Fruit fly (Drosophila melanogaster) whole organism, embryonic: Measurements from ENCODE around the gene Prx4.

Source experiments
- Ada2b ChIP-seq: fragments of 200-800 bp; sonication (Bioruptor generic); IDR thresholded peaks from 2 replicates; pipeline ENCODE4 v1.3.6; 2022; ENCODE audit warnings: missing biosample characterization, missing genetic modification characterization
- Adf1 ChIP-seq: fragments of 200-800 bp; sonication (Bioruptor generic); IDR thresholded peaks from 2 replicates; pipeline ENCODE4 v1.3.6; 2022; ENCODE audit warnings: missing biosample characterization, missing genetic modification characterization
- Atf-2 ChIP-seq: fragments of 200-800 bp; sonication (Bioruptor generic); optimal IDR thresholded peaks from 2 replicates; lab custom pipeline; 2016; ENCODE audit warnings: missing biosample characterization, missing genetic modification characterization
- CG1024 ChIP-seq: fragments of 200-800 bp; sonication (Bioruptor generic); IDR thresholded peaks from 2 replicates; pipeline ENCODE4 v1.3.6; 2022; ENCODE audit warnings: missing biosample characterization, missing genetic modification characterization
- CG10543 ChIP-seq: fragments of 200-800 bp; sonication (Bioruptor generic); optimal IDR thresholded peaks from 3 replicates; lab custom pipeline; 2017; ENCODE audit warnings: missing biosample characterization, mild to moderate bottlenecking, missing genetic modification characterization, moderate library complexity
- CG11085 ChIP-seq: fragments of 200-800 bp; sonication (Bioruptor generic); IDR thresholded peaks from 2 replicates; pipeline ENCODE4 v1.3.6; 2022; ENCODE audit warnings: missing biosample characterization, missing genetic modification characterization
- CG11093 ChIP-seq: fragments of 200-800 bp; sonication (Bioruptor generic); IDR thresholded peaks from 3 replicates; pipeline ENCODE4 v1.3.6; 2022; ENCODE audit warnings: missing biosample characterization, missing genetic modification characterization
- CG11560 ChIP-seq: fragments of 200-800 bp; sonication (Bioruptor generic); IDR thresholded peaks from 3 replicates; pipeline ENCODE4 v1.3.6; 2022; ENCODE audit warnings: missing biosample characterization, missing genetic modification characterization
- CG12659 ChIP-seq: fragments of 200-800 bp; sonication (Bioruptor generic); optimal IDR thresholded peaks from 3 replicates; lab custom pipeline; 2017; ENCODE audit warnings: mild to moderate bottlenecking, missing biosample characterization, missing genetic modification reagents, missing genetic modification characterization
- CG14965 ChIP-seq: fragments of 200-800 bp; sonication (Bioruptor generic); optimal IDR thresholded peaks from 2 replicates; lab custom pipeline; 2016; ENCODE audit warnings: missing biosample characterization, missing genetic modification characterization, borderline replicate concordance
- CG15269 ChIP-seq: fragments of 200-800 bp; sonication (Bioruptor generic); optimal IDR thresholded peaks from 2 replicates; lab custom pipeline; 2018; ENCODE audit warnings: missing biosample characterization, mild to moderate bottlenecking, missing genetic modification characterization, moderate library complexity
- CG1529 ChIP-seq: fragments of 200-800 bp; sonication (Bioruptor generic); optimal IDR thresholded peaks from 3 replicates; lab custom pipeline; 2018; ENCODE audit warnings: missing biosample characterization, missing genetic modification characterization
- CG16779 ChIP-seq: fragments of 200-800 bp; sonication (Bioruptor generic); IDR thresholded peaks from 2 replicates; pipeline ENCODE4 v1.3.6; 2022; ENCODE audit warnings: missing biosample characterization, missing genetic modification characterization
- CG18619 ChIP-seq: fragments of 200-800 bp; sonication (Bioruptor generic); optimal IDR thresholded peaks from 3 replicates; lab custom pipeline; 2017; ENCODE audit warnings: missing biosample characterization, mild to moderate bottlenecking, missing genetic modification characterization
- CG3847 ChIP-seq: fragments of 200-800 bp; sonication (Bioruptor generic); IDR thresholded peaks from 2 replicates; pipeline ENCODE4 v1.3.6; 2022; ENCODE audit warnings: missing biosample characterization, missing genetic modification characterization
- CG43689 ChIP-seq: fragments of 200-800 bp; sonication (Bioruptor generic); IDR thresholded peaks from 2 replicates; pipeline ENCODE4 v1.3.6; 2022; ENCODE audit warnings: missing biosample characterization, missing genetic modification characterization
- CG6272 ChIP-seq: fragments of 200-800 bp; sonication (Bioruptor generic); IDR thresholded peaks from 2 replicates; pipeline ENCODE4 v1.3.6; 2022; ENCODE audit warnings: missing biosample characterization, missing genetic modification characterization
- CG8388 ChIP-seq: fragments of 200-800 bp; sonication (Bioruptor generic); optimal IDR thresholded peaks from 2 replicates; lab custom pipeline; 2019; ENCODE audit warnings: missing biosample characterization, mild to moderate bottlenecking, missing genetic modification characterization, moderate library complexity
- CG9797 ChIP-seq: fragments of 200-800 bp; sonication (Bioruptor generic); optimal IDR thresholded peaks from 3 replicates; lab custom pipeline; 2018; ENCODE audit warnings: missing biosample characterization, mild to moderate bottlenecking, missing genetic modification characterization
- CoRest ChIP-seq: fragments of 200-800 bp; sonication (Bioruptor generic); optimal IDR thresholded peaks from 3 replicates; lab custom pipeline; 2018; ENCODE audit warnings: missing biosample characterization, mild to moderate bottlenecking, missing genetic modification characterization, moderate library complexity
- D ChIP-seq, 2 experiments: fragments of 200-800 bp in 1 of 2; fragments of >200 bp in 1 of 2; sonication (Bioruptor generic) in 1 of 2; optimal IDR thresholded peaks; 2 replicates in 1 of 2; 3 replicates in 1 of 2; lab custom pipeline; 2017; ENCODE audit warnings: mild to moderate bottlenecking in 1 of 2, missing biosample characterization in 1 of 2, missing genetic modification characterization in 1 of 2, missing genetic modification reagents in 1 of 2
- Dbx ChIP-seq: fragments of 200-800 bp; sonication (Bioruptor generic); IDR thresholded peaks from 3 replicates; pipeline ENCODE4 v1.3.6; 2022; ENCODE audit warnings: missing biosample characterization, missing genetic modification characterization
- Dfd ChIP-seq, 2 experiments: fragments of >200 bp; optimal IDR thresholded peaks; 2 replicates each; lab custom pipeline; 2017; ENCODE audit warnings: missing biosample characterization in 2 of 2, missing genetic modification characterization in 2 of 2
- Hr3 ChIP-seq: fragments of 200-800 bp; sonication (Bioruptor generic); optimal IDR thresholded peaks from 3 replicates; lab custom pipeline; 2016; ENCODE audit warnings: missing biosample characterization, missing genetic modification characterization
- Hr39 ChIP-seq: fragments of >200 bp; optimal IDR thresholded peaks from 2 replicates; lab custom pipeline; 2017
- NC2β ChIP-seq: fragments of 200-800 bp; sonication (Bioruptor generic); optimal IDR thresholded peaks from 2 replicates; lab custom pipeline; 2016; ENCODE audit warnings: missing biosample characterization, missing genetic modification characterization
- Ravus ChIP-seq: fragments of 200-800 bp; sonication (Bioruptor generic); IDR thresholded peaks from 2 replicates; pipeline ENCODE4 v1.3.6; 2022; ENCODE audit warnings: missing biosample characterization, missing genetic modification characterization
- Stat92E ChIP-seq, 3 experiments: fragments of >200 bp in 2 of 3; fragments of 200-800 bp in 1 of 3; sonication (Bioruptor generic) in 1 of 3; optimal IDR thresholded peaks; 2 replicates each; lab custom pipeline; 2017 to 2019; ENCODE audit warnings: missing biosample characterization in 3 of 3, missing genetic modification characterization in 3 of 3, mild to moderate bottlenecking in 1 of 3, moderate library complexity in 1 of 3
- Usf ChIP-seq: fragments of 200-800 bp; sonication (Bioruptor generic); optimal IDR thresholded peaks from 2 replicates; lab custom pipeline; 2017; ENCODE audit warnings: missing genotype, missing biosample characterization, missing genetic modification characterization
- al ChIP-seq: fragments of 200-800 bp; sonication (Bioruptor generic); IDR thresholded peaks from 2 replicates; pipeline ENCODE4 v1.3.6; 2022; ENCODE audit warnings: missing biosample characterization, missing genetic modification characterization
- ash1 ChIP-seq: fragments of 200-800 bp; sonication (Bioruptor generic); optimal IDR thresholded peaks from 2 replicates; lab custom pipeline; 2018; ENCODE audit warnings: missing biosample characterization, mild to moderate bottlenecking, missing genetic modification characterization
- ato ChIP-seq: fragments of 200-800 bp; sonication (Bioruptor generic); IDR thresholded peaks from 2 replicates; pipeline ENCODE4 v1.3.6; 2022; ENCODE audit warnings: missing biosample characterization, missing genetic modification characterization; ENCODE audit not compliant: partially characterized antibody
- br ChIP-seq: fragments of >200 bp; optimal IDR thresholded peaks from 2 replicates; lab custom pipeline; 2017
- emc ChIP-seq: fragments of 200-800 bp; sonication (Bioruptor generic); optimal IDR thresholded peaks from 2 replicates; lab custom pipeline; 2016; ENCODE audit warnings: missing biosample characterization, missing genetic modification characterization
- exex ChIP-seq: fragments of 200-800 bp; sonication (Bioruptor generic); optimal IDR thresholded peaks from 4 replicates; lab custom pipeline; 2018; ENCODE audit warnings: missing biosample characterization, mild to moderate bottlenecking, missing genetic modification characterization, moderate library complexity
- fd3F ChIP-seq: fragments of 200-800 bp; sonication (Bioruptor generic); optimal IDR thresholded peaks from 2 replicates; lab custom pipeline; 2018; ENCODE audit warnings: missing biosample characterization, mild to moderate bottlenecking, missing genetic modification characterization, moderate library complexity
- gcm2 ChIP-seq: fragments of 200-800 bp; sonication (Bioruptor generic); optimal IDR thresholded peaks from 2 replicates; lab custom pipeline; 2016; ENCODE audit warnings: missing biosample characterization, missing genetic modification characterization
- inv ChIP-seq: fragments of 200-800 bp; sonication (Bioruptor generic); IDR thresholded peaks from 2 replicates; pipeline ENCODE4 v1.3.6; 2022; ENCODE audit warnings: missing biosample characterization, missing genetic modification characterization; ENCODE audit not compliant: partially characterized antibody
- lab ChIP-seq: fragments of 200-800 bp; sonication (Bioruptor generic); optimal IDR thresholded peaks from 3 replicates; lab custom pipeline; 2017; ENCODE audit warnings: missing biosample characterization, missing genetic modification characterization, mild to moderate bottlenecking, moderate library complexity, missing genetic modification reagents
- nmo ChIP-seq: fragments of 200-800 bp; sonication (Bioruptor generic); optimal IDR thresholded peaks from 2 replicates; lab custom pipeline; 2018; ENCODE audit warnings: missing biosample characterization, mild to moderate bottlenecking, missing genetic modification characterization, moderate library complexity
- peb ChIP-seq: fragments of 200-800 bp; sonication (Bioruptor generic); IDR thresholded peaks from 2 replicates; pipeline ENCODE4 v1.3.6; 2022; ENCODE audit warnings: missing biosample characterization, missing genetic modification characterization
- phol ChIP-seq: fragments of 200-800 bp; sonication (Bioruptor generic); optimal IDR thresholded peaks from 3 replicates; lab custom pipeline; 2018; ENCODE audit warnings: missing biosample characterization, mild to moderate bottlenecking, missing genetic modification characterization, moderate library complexity
- pnt ChIP-seq: fragments of 200-800 bp; sonication (Bioruptor generic); optimal IDR thresholded peaks from 3 replicates; lab custom pipeline; 2016; ENCODE audit warnings: missing biosample characterization, missing genetic modification characterization
- pros ChIP-seq: fragments of 200-800 bp; sonication (Bioruptor generic); optimal IDR thresholded peaks from 3 replicates; lab custom pipeline; 2019; ENCODE audit warnings: missing biosample characterization, mild to moderate bottlenecking, missing genetic modification characterization, moderate library complexity
- seq ChIP-seq: fragments of 200-800 bp; sonication (Bioruptor generic); IDR thresholded peaks from 2 replicates; pipeline ENCODE4 v1.3.6; 2022; ENCODE audit warnings: missing biosample characterization, missing genetic modification characterization
- slbo ChIP-seq: fragments of 200-800 bp; sonication (Bioruptor generic); IDR thresholded peaks from 2 replicates; pipeline ENCODE4 v1.3.6; 2022; ENCODE audit warnings: missing biosample characterization, missing genetic modification characterization
- so ChIP-seq: fragments of 200-800 bp; sonication (Bioruptor generic); IDR thresholded peaks from 3 replicates; pipeline ENCODE4 v1.3.6; 2022; ENCODE audit warnings: missing biosample characterization, missing genetic modification characterization
- sug ChIP-seq: fragments of 200-800 bp; optimal IDR thresholded peaks from 2 replicates; lab custom pipeline; 2019; ENCODE audit warnings: missing biosample characterization, mild to moderate bottlenecking, missing genetic modification characterization, moderate library complexity
- zen2 ChIP-seq: fragments of 200-800 bp; sonication (Bioruptor generic); IDR thresholded peaks from 3 replicates; pipeline ENCODE4 v1.3.6; 2022; ENCODE audit warnings: missing biosample characterization, missing genetic modification characterization; ENCODE audit not compliant: partially characterized antibody

Prx4 gene

DNA sequence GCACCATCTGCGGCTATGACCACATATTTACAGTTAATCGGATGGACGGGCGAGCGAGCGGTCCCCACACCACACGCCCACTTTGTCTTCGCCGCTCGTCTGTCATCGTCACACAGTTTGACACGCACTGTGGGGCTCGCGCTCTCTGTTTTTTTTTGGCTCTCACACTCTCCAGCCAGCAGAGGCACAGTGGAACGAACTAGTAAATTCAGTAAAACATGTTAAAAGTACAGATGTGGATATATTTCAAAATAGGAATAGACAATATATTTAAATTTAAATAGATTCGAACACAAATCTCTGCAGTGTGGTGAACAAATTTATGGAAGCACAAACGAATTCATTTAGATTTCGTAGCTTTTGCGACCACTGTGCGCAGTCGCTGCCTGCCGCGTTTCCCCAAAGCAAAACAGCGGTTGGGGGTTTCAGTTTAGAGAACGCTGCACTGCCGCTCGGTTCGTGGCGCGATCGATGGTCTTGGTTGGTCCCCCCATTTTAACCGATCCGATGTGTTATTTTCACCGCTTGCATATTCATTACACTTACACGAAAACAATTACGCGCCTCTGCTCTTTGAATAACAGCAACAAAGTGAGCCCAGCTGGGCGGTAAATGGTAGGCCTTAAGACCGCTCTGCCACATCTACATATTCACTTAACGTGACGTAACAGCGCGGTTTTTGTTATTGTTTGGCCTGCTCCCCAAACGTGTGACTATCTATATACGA is 39.1 kb downstream of the Prx4 start (continued):
- TF ChIP-seq al (GFP tag; lab: Robert Waterston, UW) (peak; percentile 98), so (GFP tag; lab: Robert Waterston, UW) (peak; percentile 99), seq (GFP tag; lab: Robert Waterston, UW) (peak; percentile 99), CG12659 (peak; percentile 99), Ada2b (GFP tag; lab: Robert Waterston, UW) (peak; percentile 99), pros (peak; percentile 45), Ravus (GFP tag; lab: Robert Waterston, UW) (peak; percentile 96), fd3F (GFP tag; lab: Kevin White, UChicago) (peak; percentile 97), CG9797 (peak; percentile 68), ash1 (GFP tag; lab: Kevin White, UChicago) (peak; percentile 77), D (optimal IDR thresholded peaks at IDR 0.05; lab: Kevin White, UChicago) (no peak), D (GFP tag; optimal IDR thresholded peaks at IDR 0.05; lab: Kevin White, UChicago) (peak; percentile 98), CG11093 (GFP tag; lab: Robert Waterston, UW) (peak; percentile 96), CoRest (tag; lab: Kevin White, UChicago) (peak; percentile 98), Stat92E (GFP tag; optimal IDR thresholded peaks at IDR 0.05; lab: Kevin White, UChicago) (peak in 1 of 3 experiments; percentile 86), CG1529 (peak; percentile 98), CG10543 (GFP tag; lab: Kevin White, UChicago) (peak; percentile 99), lab (GFP tag; lab: Kevin White, UChicago) (peak; percentile 100), sug (tag; lab: Kevin White, UChicago) (peak; percentile 95), CG8388 (GFP tag; lab: Kevin White, UChicago) (peak; percentile 98), inv (GFP tag; lab: Robert Waterston, UW) (peak; percentile 79), emc (GFP tag; lab: Kevin White, UChicago) (peak; percentile 91), CG11085 (GFP tag; lab: Robert Waterston, UW) (peak; percentile 96), pnt (GFP tag; lab: Kevin White, UChicago) (peak; percentile 91), CG1024 (peak; percentile 95), ato (GFP tag; lab: Robert Waterston, UW) (no peak), Adf1 (GFP tag; lab: Robert Waterston, UW) (peak; percentile 98), CG18619 (GFP tag; lab: Kevin White, UChicago) (peak; percentile 98), Usf (GFP tag; lab: Kevin White, UChicago) (peak; percentile 97), peb (GFP tag; lab: Robert Waterston, UW) (peak; percentile 96), CG3847 (GFP tag; lab: Robert Waterston, UW) (peak; percentile 99), CG6272 (GFP tag; lab: Robert Waterston, UW) (peak; percentile 97), phol (tag; lab: Kevin White, UChicago) (peak; percentile 96), slbo (peak; percentile 99), Hr39 (lab: Kevin White, UChicago) (no peak), CG11560 (tag; lab: Robert Waterston, UW) (peak; percentile 92), zen2 (GFP tag; lab: Robert Waterston, UW) (peak; percentile 55; the same call in 1 of the 3 replicates), CG15269 (tag; lab: Kevin White, UChicago) (peak; percentile 99), Dfd (GFP tag; optimal IDR thresholded peaks at IDR 0.05; lab: Kevin White, UChicago) (no peak), Hr3 (GFP tag; lab: Kevin White, UChicago) (peak; percentile 98), CG43689 (peak; percentile 95), CG16779 (GFP tag; lab: Robert Waterston, UW) (peak; percentile 97), Atf-2 (GFP tag; lab: Kevin White, UChicago) (peak; percentile 95), CG14965 (GFP tag; lab: Kevin White, UChicago) (peak; percentile 72), NC2β (peak; percentile 97), exex (tag; lab: Kevin White, UChicago) (peak; percentile 94), Dbx (GFP tag; lab: Robert Waterston, UW) (peak; percentile 99), nmo (GFP tag; lab: Kevin White, UChicago) (peak; percentile 98), gcm2 (GFP tag; lab: Kevin White, UChicago) (peak; percentile 97), br (lab: Kevin White, UChicago) (no peak)
